Fruit fly (Drosophila melanogaster): ENCODE measurements around the gene sl.

Gene sl

dm6 chrX:16384843-16385726, 35.0 kb downstream of the sl start, which contains the start of the genes CG9992 and CG4239 (continued):
- TF ChIP-seq Smox (GFP tag; optimal IDR thresholded peaks at IDR 0.05) (no peak), Hr38 (GFP tag; optimal IDR thresholded peaks at IDR 0.05) (no peak), Hr39 (GFP tag; optimal IDR thresholded peaks at IDR 0.05) (no peak), Hr4 (GFP tag; optimal IDR thresholded peaks at IDR 0.05) (peak; percentile 51), CG9139 (GFP tag; optimal IDR thresholded peaks at IDR 0.05) (no peak), Gug (GFP tag; IDR thresholded peaks at IDR 0.05) (peak; percentile 58), Met (GFP tag; optimal IDR thresholded peaks at IDR 0.05) (peak; percentile 52), fd85E (GFP tag; optimal IDR thresholded peaks at IDR 0.05) (no peak), dsx (GFP tag; optimal IDR thresholded peaks at IDR 0.05; ENCODE audit: poor library complexity, severe bottlenecking) (no peak), CG6163 (GFP tag; IDR thresholded peaks at IDR 0.05) (peak; percentile 53; the same call in 1 of the 3 replicates), spab (GFP tag; optimal IDR thresholded peaks at IDR 0.05) (no peak), vri (GFP tag; optimal IDR thresholded peaks at IDR 0.05) (no peak), CG1621 (tag; optimal IDR thresholded peaks at IDR 0.05) (no peak), CG6854 (GFP tag; optimal IDR thresholded peaks at IDR 0.05) (no peak), lz (GFP tag; optimal IDR thresholded peaks at IDR 0.05) (peak; percentile 47), CG4318 (GFP tag; optimal IDR thresholded peaks at IDR 0.05) (peak; percentile 63), net (GFP tag; optimal IDR thresholded peaks at IDR 0.05) (no peak), Eip75B (GFP tag; optimal IDR thresholded peaks at IDR 0.05) (no peak), CG11902 (GFP tag; optimal IDR thresholded peaks at IDR 0.05) (peak; percentile 60), Sox102F (GFP tag; optimal IDR thresholded peaks at IDR 0.05) (no peak), Sox15 (GFP tag; optimal IDR thresholded peaks at IDR 0.05) (peak; percentile 67)

dm6 chrX:16385942-16386392, 35.9 kb downstream of the sl start:
- TF ChIP-seq vri (GFP tag; optimal IDR thresholded peaks at IDR 0.05) = no peak
- no peak for TF ChIP-seq Ets21C (GFP tag; optimal IDR thresholded peaks at IDR 0.05)
- TF ChIP-seq CG7368 (GFP tag; optimal IDR thresholded peaks at IDR 0.05) = no peak
- peak; percentile 50 for TF ChIP-seq Smox (GFP tag; optimal IDR thresholded peaks at IDR 0.05)
- peak; percentile 40 for TF ChIP-seq CG8632 (GFP tag; optimal IDR thresholded peaks at IDR 0.05)
- TF ChIP-seq net (GFP tag; optimal IDR thresholded peaks at IDR 0.05) = peak; percentile 54
- peak; percentile 58 for TF ChIP-seq CG6276 (GFP tag; optimal IDR thresholded peaks at IDR 0.05)
- no peak for TF ChIP-seq Sox15 (GFP tag; optimal IDR thresholded peaks at IDR 0.05)
- TF ChIP-seq CG6792 (GFP tag; optimal IDR thresholded peaks at IDR 0.05) = peak; percentile 37
- TF ChIP-seq topi (GFP tag; optimal IDR thresholded peaks at IDR 0.05) = peak; percentile 52
- TF ChIP-seq CG6163 (GFP tag; IDR thresholded peaks at IDR 0.05) = no peak
- TF ChIP-seq esn (GFP tag; optimal IDR thresholded peaks at IDR 0.05) = peak; percentile 57
- TF ChIP-seq svp (GFP tag) = peak; percentile 83
- peak; percentile 44 for TF ChIP-seq OdsH (GFP tag; optimal IDR thresholded peaks at IDR 0.05)
- no peak for TF ChIP-seq Blimp-1 (GFP tag; optimal IDR thresholded peaks at IDR 0.05)
- peak; percentile 44 for TF ChIP-seq CG34406 (GFP tag; optimal IDR thresholded peaks at IDR 0.05)
- TF ChIP-seq fd85E (GFP tag; optimal IDR thresholded peaks at IDR 0.05) = no peak
- peak; percentile 10 to 33 for TF ChIP-seq ss (GFP tag; optimal IDR thresholded peaks at IDR 0.05)
- TF ChIP-seq CG8119 (GFP tag; IDR thresholded peaks at IDR 0.05) = peak; percentile 65; the same call in 2 of the 3 replicates
- peak; percentile 14 for TF ChIP-seq fd59A (GFP tag; optimal IDR thresholded peaks at IDR 0.05)
- peak; percentile 34 for TF ChIP-seq Ets96B (tag; optimal IDR thresholded peaks at IDR 0.05)
- peak; percentile 6 for TF ChIP-seq dac (GFP tag; optimal IDR thresholded peaks at IDR 0.05)
- peak; percentile 23 for TF ChIP-seq CG4318 (GFP tag; optimal IDR thresholded peaks at IDR 0.05)
- TF ChIP-seq CG15336 (GFP tag; IDR thresholded peaks at IDR 0.05) = peak; percentile 71
- TF ChIP-seq eg (GFP tag; IDR thresholded peaks at IDR 0.05) = peak; percentile 55; the same call in 1 of the 3 replicates
- TF ChIP-seq cyc (GFP tag; optimal IDR thresholded peaks at IDR 0.05) = peak; percentile 17
- TF ChIP-seq CG3032 (tag; optimal IDR thresholded peaks at IDR 0.05) = peak; percentile 32
- peak; percentile 30 for TF ChIP-seq lz (GFP tag; optimal IDR thresholded peaks at IDR 0.05)
- peak; percentile 7 for TF ChIP-seq CG8319 (GFP tag; optimal IDR thresholded peaks at IDR 0.05)
- no peak for TF ChIP-seq CG6808 (GFP tag; optimal IDR thresholded peaks at IDR 0.05)
- TF ChIP-seq fkh (GFP tag; optimal IDR thresholded peaks at IDR 0.05) = peak; percentile 69
- peak in 1 of 2 experiments; percentile 51 for TF ChIP-seq salr (GFP tag; optimal IDR thresholded peaks at IDR 0.05)
- TF ChIP-seq CG32006 (GFP tag; optimal IDR thresholded peaks at IDR 0.05) = peak; percentile 69
- peak; percentile 17 for TF ChIP-seq CG10669 (GFP tag; optimal IDR thresholded peaks at IDR 0.05)

Data from whole organism, prepupa.